Worm (Caenorhabditis elegans) whole organism, L4 larva: ENCODE measurements around the gene scrm-3.
A peak's percentile ranks its signal among the peaks of the same experiment; 100 is the strongest.

Source experiments
- Y5F2A.4 ChIP-seq: fragments of 200-800 bp; sonication (Bioruptor generic); optimal IDR thresholded peaks from 2 replicates; lab custom pipeline; 2018; ENCODE audit warnings: mild to moderate bottlenecking, missing genetic modification characterization, missing compliant biosample characterization
- ZK337.2 ChIP-seq: fragments of 200-800 bp; sonication (Bioruptor generic); IDR thresholded peaks from 2 replicates; pipeline ENCODE4 v1.3.6; 2022; ENCODE audit warnings: missing genetic modification reagents, missing genetic modification characterization, missing compliant biosample characterization
- aha-1 ChIP-seq: fragments of 150-350 bp; peaks from one replicate; lab custom pipeline; 2014; ENCODE audit warnings: missing biosample characterization, missing genetic modification characterization
- ama-1 ChIP-seq: fragments of 150-350 bp; optimal IDR thresholded peaks from 2 replicates; lab custom pipeline; 2014; ENCODE audit warnings: inconsistent platforms, mixed read lengths
- ceh-32 ChIP-seq: sonication (generic microtip); optimal IDR thresholded peaks from 2 replicates; lab custom pipeline; 2016; ENCODE audit warnings: mild to moderate bottlenecking, missing genetic modification characterization, missing compliant biosample characterization; ENCODE audit not compliant: poor library complexity
- ceh-44 ChIP-seq: fragments of 200-800 bp; sonication (Bioruptor generic); IDR thresholded peaks from 2 replicates; pipeline ENCODE4 v1.3.6; 2022; ENCODE audit warnings: missing genetic modification reagents, missing genetic modification characterization, missing compliant biosample characterization
- ces-1 ChIP-seq: fragments of 150-350 bp; sonication (generic microtip); optimal IDR thresholded peaks from 4 replicates; lab custom pipeline; 2014; ENCODE audit warnings: missing biosample characterization, missing genetic modification reagents, missing genetic modification characterization
- ctbp-1 ChIP-seq: fragments of 200-800 bp; sonication (Bioruptor generic); IDR thresholded peaks from 2 replicates; pipeline ENCODE4 v1.3.6; 2022; ENCODE audit warnings: missing genetic modification reagents, missing genetic modification characterization, missing compliant biosample characterization
- daf-16 ChIP-seq, 3 experiments: sonication (generic microtip); optimal IDR thresholded peaks; 2 replicates each; lab custom pipeline; 2016 to 2017; ENCODE audit warnings: missing genetic modification characterization in 3 of 3, missing genetic modification reagents in 3 of 3, mild to moderate bottlenecking in 2 of 3, missing compliant biosample characterization in 2 of 3, missing biosample characterization in 1 of 3, moderate library complexity in 1 of 3
- daf-8 ChIP-seq: fragments of 200-800 bp; sonication (Bioruptor generic); IDR thresholded peaks from 2 replicates; pipeline ENCODE4 v1.3.6; 2022; ENCODE audit warnings: missing genetic modification characterization, missing compliant biosample characterization
- dmd-8 ChIP-seq: fragments of 200-800 bp; sonication (Bioruptor generic); IDR thresholded peaks from 2 replicates; pipeline ENCODE4 v1.3.6; 2022; ENCODE audit warnings: missing genetic modification characterization, missing compliant biosample characterization
- dmd-9 ChIP-seq: fragments of 200-800 bp; sonication (Bioruptor generic); IDR thresholded peaks from 2 replicates; pipeline ENCODE4 v1.3.6; 2022; ENCODE audit warnings: missing genetic modification reagents, missing genetic modification characterization, missing compliant biosample characterization
- dve-1 ChIP-seq: sonication (generic microtip); optimal IDR thresholded peaks from 2 replicates; lab custom pipeline; 2017; ENCODE audit warnings: antibody characterized with exemption, mild to moderate bottlenecking, missing genetic modification characterization, missing compliant biosample characterization; ENCODE audit not compliant: insufficient read depth
- fkh-10 ChIP-seq: fragments of 150-350 bp; optimal IDR thresholded peaks from 2 replicates; lab custom pipeline; 2014; ENCODE audit warnings: missing biosample characterization, missing genetic modification reagents, missing genetic modification characterization
- fos-1 ChIP-seq: fragments of 150-350 bp; optimal IDR thresholded peaks from 2 replicates; lab custom pipeline; 2014; ENCODE audit warnings: missing biosample characterization, missing genetic modification characterization
- hif-1 ChIP-seq, 2 experiments: sonication (generic microtip); optimal IDR thresholded peaks; 2 replicates each; lab custom pipeline; 2016 to 2017; ENCODE audit warnings: missing compliant biosample characterization in 2 of 2, missing genetic modification characterization in 2 of 2, missing genetic modification reagents in 2 of 2, missing genotype in 2 of 2, mild to moderate bottlenecking in 1 of 2
- hlh-11 ChIP-seq: fragments of 200-800 bp; sonication (Bioruptor generic); optimal IDR thresholded peaks from 2 replicates; lab custom pipeline; 2018; ENCODE audit warnings: mild to moderate bottlenecking, missing genetic modification characterization, missing compliant biosample characterization
- hlh-30 ChIP-seq: sonication (generic microtip); optimal IDR thresholded peaks from 2 replicates; lab custom pipeline; 2017; ENCODE audit warnings: antibody characterized with exemption, mild to moderate bottlenecking, missing genetic modification characterization, missing compliant biosample characterization; ENCODE audit not compliant: insufficient read depth
- lin-1 ChIP-seq: fragments of 200-800 bp; sonication (Bioruptor generic); IDR thresholded peaks from 2 replicates; pipeline ENCODE4 v1.3.6; 2022; ENCODE audit warnings: missing genetic modification reagents, missing genetic modification characterization, missing compliant biosample characterization
- lin-29 ChIP-seq: fragments of 200-800 bp; sonication (Bioruptor generic); IDR thresholded peaks from 2 replicates; pipeline ENCODE4 v1.3.6; 2022; ENCODE audit warnings: missing genetic modification reagents, missing genetic modification characterization, missing compliant biosample characterization
- mdl-1 ChIP-seq, 2 experiments: fragments of 150-350 bp in 1 of 2; sonication (generic microtip) in 1 of 2; optimal IDR thresholded peaks; 2 replicates each; lab custom pipeline; 2014 to 2017; ENCODE audit warnings: missing biosample characterization in 2 of 2, missing genetic modification characterization in 2 of 2
- mxl-3 ChIP-seq: fragments of 200-800 bp; sonication (Bioruptor generic); optimal IDR thresholded peaks from 2 replicates; lab custom pipeline; 2018; ENCODE audit warnings: mild to moderate bottlenecking, missing genetic modification characterization, missing compliant biosample characterization
- nhr-111 ChIP-seq: fragments of 200-800 bp; sonication (Bioruptor generic); optimal IDR thresholded peaks from 2 replicates; lab custom pipeline; 2018; ENCODE audit warnings: mild to moderate bottlenecking, missing genetic modification characterization, missing compliant biosample characterization
- nhr-25 ChIP-seq: sonication (generic microtip); optimal IDR thresholded peaks from 2 replicates; lab custom pipeline; 2017; ENCODE audit warnings: missing genetic modification characterization, mild to moderate bottlenecking, missing compliant biosample characterization, antibody characterized with exemption, moderate library complexity, borderline replicate concordance; ENCODE audit not compliant: insufficient read depth
- nhr-28 ChIP-seq: fragments of 150-350 bp; optimal IDR thresholded peaks from 2 replicates; lab custom pipeline; 2014; ENCODE audit warnings: missing biosample characterization, missing genetic modification characterization
- pha-4 ChIP-seq, 2 experiments: fragments of 150-350 bp in 1 of 2; fragments of 200-800 bp in 1 of 2; sonication (Bioruptor generic) in 1 of 2; IDR thresholded peaks in 1 of 2; optimal IDR thresholded peaks in 1 of 2; 2 replicates each; pipeline versions ENCODE4 v1.3.6 to Lab custom; 2014 to 2022; ENCODE audit warnings: missing genetic modification characterization in 2 of 2, missing genetic modification reagents in 2 of 2, missing biosample characterization in 1 of 2, missing compliant biosample characterization in 1 of 2
- rbr-2 ChIP-seq: sonication (generic microtip); optimal IDR thresholded peaks from 2 replicates; lab custom pipeline; 2016; ENCODE audit warnings: missing genotype, missing genetic modification characterization, missing compliant biosample characterization
- saeg-2 ChIP-seq: fragments of 200-800 bp; sonication (Bioruptor generic); IDR thresholded peaks from 2 replicates; pipeline ENCODE4 v1.3.6; 2022; ENCODE audit warnings: missing genetic modification reagents, missing genetic modification characterization, missing compliant biosample characterization
- sdz-12 ChIP-seq: fragments of 200-800 bp; sonication (Bioruptor generic); optimal IDR thresholded peaks from 2 replicates; lab custom pipeline; 2018; ENCODE audit warnings: mild to moderate bottlenecking, missing genetic modification characterization, missing compliant biosample characterization
- snpc-1.2 ChIP-seq: fragments of 200-800 bp; sonication (Bioruptor generic); IDR thresholded peaks from 2 replicates; pipeline ENCODE4 v1.3.6; 2022; ENCODE audit warnings: missing genetic modification reagents, missing genetic modification characterization, missing compliant biosample characterization
- tag-97 ChIP-seq: fragments of 200-800 bp; sonication (Bioruptor generic); IDR thresholded peaks from 2 replicates; pipeline ENCODE4 v1.3.6; 2022; ENCODE audit warnings: missing genetic modification characterization, missing compliant biosample characterization
- tra-1 ChIP-seq: fragments of 200-800 bp; sonication (Bioruptor generic); IDR thresholded peaks from 2 replicates; pipeline ENCODE4 v1.3.6; 2022; ENCODE audit warnings: missing genetic modification reagents, missing genetic modification characterization, missing compliant biosample characterization
- zag-1 ChIP-seq: fragments of 150-350 bp; optimal IDR thresholded peaks from 2 replicates; lab custom pipeline; 2014; ENCODE audit warnings: missing biosample characterization, missing genetic modification characterization
- zfp-2 ChIP-seq: sonication (generic microtip); optimal IDR thresholded peaks from 2 replicates; lab custom pipeline; 2016; ENCODE audit warnings: mild to moderate bottlenecking, missing genetic modification characterization, missing compliant biosample characterization
- zfp-3 ChIP-seq: fragments of 200-800 bp; sonication (Bioruptor generic); conservative IDR thresholded peaks from 2 replicates; pipeline ENCODE4 v1.3.6; 2022; ENCODE audit warnings: missing genetic modification reagents, missing genetic modification characterization, missing compliant biosample characterization
- ztf-7 ChIP-seq: fragments of 150-350 bp; optimal IDR thresholded peaks from 2 replicates; lab custom pipeline; 2014; ENCODE audit warnings: missing biosample characterization, missing genetic modification characterization

Gene scrm-3

DNA sequence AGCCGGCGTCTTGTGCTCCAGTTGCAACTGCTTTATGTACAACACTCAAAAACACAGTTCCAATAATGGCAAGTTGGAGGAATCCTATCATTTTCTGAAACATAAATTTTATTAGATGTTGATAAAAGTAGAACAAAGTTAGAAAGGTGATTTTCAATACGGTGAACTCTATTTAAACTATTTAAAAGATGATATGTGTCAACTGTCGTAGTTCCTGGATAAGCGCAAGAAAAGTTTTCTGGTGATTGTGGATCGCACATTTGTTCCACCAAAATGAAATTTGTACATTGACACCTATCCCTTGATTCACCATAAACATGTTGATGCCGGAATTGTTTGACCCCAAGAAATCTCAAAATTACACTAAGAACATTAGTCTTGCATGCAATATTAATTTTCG is 25.0 kb downstream of the scrm-3 start, which contains the start of gene C17B7.9:
Gene C17B7.9, minus strand, starts transcription at position 101 of the 400 bp plus-strand sequence.
- TF ChIP-seq ZK337.2 (GFP tag; lab: Robert Waterston, UW) (no peak), ctbp-1 (GFP tag; lab: Robert Waterston, UW) (no peak), zfp-3 (GFP tag; lab: Robert Waterston, UW) (no peak), lin-1 (no peak), snpc-1.2 (GFP tag; lab: Robert Waterston, UW) (no peak), ceh-32 (tag; lab: Kevin White, UChicago) (no peak), daf-8 (GFP tag; lab: Robert Waterston, UW) (no peak), lin-29 (GFP tag; lab: Robert Waterston, UW) (no peak), ces-1 (GFP tag; lab: Kevin White, UChicago) (no peak), tra-1 (GFP tag; lab: Robert Waterston, UW) (no peak), mxl-3 (GFP tag; lab: Kevin White, UChicago) (no peak), hlh-11 (tag; lab: Kevin White, UChicago) (no peak), saeg-2 (no peak), nhr-28 (tag; lab: Kevin White, UChicago) (no peak), Y5F2A.4 (GFP tag; lab: Kevin White, UChicago) (no peak), fkh-10 (GFP tag; lab: Kevin White, UChicago) (no peak), zag-1 (tag; lab: Kevin White, UChicago) (no peak)

DNA sequence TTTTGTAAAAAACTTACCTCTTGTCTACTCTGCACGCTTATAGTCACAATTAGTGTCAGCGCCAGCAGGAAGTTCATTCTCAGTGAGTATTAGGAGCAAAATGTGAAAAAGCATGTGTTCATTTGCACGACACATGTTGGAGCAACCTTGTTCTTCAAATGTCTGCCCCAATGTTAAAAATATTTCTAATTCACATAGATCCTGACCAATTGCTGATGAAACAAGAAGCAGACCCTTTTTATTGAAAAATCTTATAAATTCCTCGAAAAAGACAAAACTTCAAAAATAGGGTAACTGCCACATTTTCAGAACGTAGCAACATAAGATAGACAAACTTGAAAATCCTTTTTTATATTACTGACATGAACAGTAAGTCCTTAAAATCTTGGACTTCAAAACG is 32.8 kb downstream of the scrm-3 start, which contains the start of gene C17B7.8:
Gene C17B7.8, minus strand, starts transcription at position 101 of the 400 bp plus-strand sequence.
- no peak for TF ChIP-seq hlh-30 (tag; lab: Kevin White, UChicago)
- TF ChIP-seq aha-1 (tag; lab: Kevin White, UChicago), result peak; percentile 31

DNA sequence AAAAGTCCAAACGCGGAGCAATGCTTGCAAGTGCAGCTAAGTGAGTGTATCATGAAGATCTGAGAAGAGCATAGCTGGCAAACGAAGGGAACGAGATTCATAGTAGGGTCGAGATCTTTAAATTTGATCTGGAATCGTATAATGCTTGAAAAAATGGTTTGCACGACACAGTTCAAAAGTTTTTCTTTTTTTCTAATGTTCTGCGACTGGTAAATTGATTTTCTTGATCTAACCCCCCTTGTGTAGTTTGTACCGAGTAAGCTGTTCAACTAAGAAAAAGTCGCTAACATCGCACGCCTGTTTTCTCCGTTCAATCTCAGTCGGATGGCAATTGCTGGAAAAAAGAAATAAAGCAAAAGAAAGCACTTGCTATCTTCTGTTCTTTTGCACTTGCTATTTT is 36.6 kb downstream of the scrm-3 start, which contains the start of gene C17B7.14:
Gene C17B7.14, minus strand, starts transcription at position 101 of the 400 bp plus-strand sequence.
- TF ChIP-seq rbr-2, result no peak
- no peak for TF ChIP-seq hif-1 (tag; optimal IDR thresholded peaks at IDR 0.05; lab: Kevin White, UChicago)
- no peak for TF ChIP-seq mdl-1 (tag; optimal IDR thresholded peaks at IDR 0.05; lab: Kevin White, UChicago)
- no peak for TF ChIP-seq ama-1
- no peak for TF ChIP-seq dmd-9
- no peak for TF ChIP-seq nhr-28 (tag; lab: Kevin White, UChicago)
- no peak for TF ChIP-seq tra-1 (GFP tag; lab: Robert Waterston, UW)
- TF ChIP-seq sdz-12 (GFP tag; lab: Kevin White, UChicago), result no peak
- TF ChIP-seq dmd-8, result no peak
- TF ChIP-seq fos-1 (tag; lab: Kevin White, UChicago), result no peak
- no peak for TF ChIP-seq nhr-111 (GFP tag; lab: Kevin White, UChicago)
- no peak for TF ChIP-seq zfp-2 (tag; lab: Kevin White, UChicago)
- TF ChIP-seq ztf-7 (tag; lab: Kevin White, UChicago), result no peak
- TF ChIP-seq pha-4 (GFP tag; IDR thresholded peaks at IDR 0.05; lab: Robert Waterston, UW), result no peak
- TF ChIP-seq pha-4 (tag; optimal IDR thresholded peaks at IDR 0.05; lab: Kevin White, UChicago), result no peak
- no peak for TF ChIP-seq dve-1 (tag; lab: Kevin White, UChicago)
- no peak for TF ChIP-seq ceh-44 (GFP tag; lab: Robert Waterston, UW)
- TF ChIP-seq daf-16 (GFP tag; optimal IDR thresholded peaks at IDR 0.05; lab: Kevin White, UChicago), result no peak
- TF ChIP-seq daf-16 (tag; optimal IDR thresholded peaks at IDR 0.05; lab: Kevin White, UChicago), result no peak
- TF ChIP-seq zag-1 (tag; lab: Kevin White, UChicago), result no peak
- TF ChIP-seq nhr-25 (tag; lab: Kevin White, UChicago), result no peak
- TF ChIP-seq tag-97 (GFP tag; lab: Robert Waterston, UW), result no peak
- TF ChIP-seq, all 104 proteins: peak for 0
